Fruit fly (Drosophila melanogaster) whole organism, embryonic: Measurements from ENCODE around the gene Act87E.

Source experiments
- BEAF-32 ChIP-seq: fragments of 200-800 bp; sonication (Bioruptor generic); optimal IDR thresholded peaks from 3 replicates; lab custom pipeline; 2017; ENCODE audit warnings: missing biosample characterization, missing genetic modification characterization, mild to moderate bottlenecking, moderate library complexity, missing genetic modification reagents
- Bgb ChIP-seq: fragments of 200-800 bp; sonication (Bioruptor generic); IDR thresholded peaks from 2 replicates; pipeline ENCODE4 v1.3.6; 2022; ENCODE audit warnings: missing biosample characterization, missing genetic modification characterization; ENCODE audit not compliant: partially characterized antibody
- Blimp-1 ChIP-seq: fragments of 200-800 bp; sonication (Bioruptor generic); optimal IDR thresholded peaks from 3 replicates; lab custom pipeline; 2018; ENCODE audit warnings: missing biosample characterization, missing genetic modification characterization, mild to moderate bottlenecking, moderate library complexity, missing genetic modification reagents
- CG10431 ChIP-seq: fragments of 200-800 bp; sonication (Bioruptor generic); optimal IDR thresholded peaks from 3 replicates; lab custom pipeline; 2018; ENCODE audit warnings: missing biosample characterization, mild to moderate bottlenecking, missing genetic modification characterization
- CG12104 ChIP-seq: fragments of 200-800 bp; sonication (Bioruptor generic); optimal IDR thresholded peaks from 3 replicates; lab custom pipeline; 2016; ENCODE audit warnings: missing biosample characterization, missing genetic modification characterization
- CG12236 ChIP-seq: fragments of 200-800 bp; sonication (Bioruptor generic); optimal IDR thresholded peaks from 2 replicates; lab custom pipeline; 2016; ENCODE audit warnings: missing biosample characterization, missing genetic modification characterization
- CG12299 ChIP-seq: fragments of 200-800 bp; sonication (Bioruptor generic); optimal IDR thresholded peaks from 2 replicates; lab custom pipeline; 2018; ENCODE audit warnings: missing biosample characterization, mild to moderate bottlenecking, missing genetic modification characterization
- CG13424 ChIP-seq: fragments of 200-800 bp; sonication (Bioruptor generic); optimal IDR thresholded peaks from 2 replicates; lab custom pipeline; 2019; ENCODE audit warnings: missing biosample characterization, mild to moderate bottlenecking, missing genetic modification characterization, moderate library complexity
- CG14014 ChIP-seq: fragments of 200-800 bp; sonication (Bioruptor generic); IDR thresholded peaks from 2 replicates; pipeline ENCODE4 v1.3.6; 2022; ENCODE audit warnings: missing biosample characterization, missing genetic modification characterization
- CG15011 ChIP-seq: fragments of 200-800 bp; sonication (Bioruptor generic); optimal IDR thresholded peaks from 3 replicates; lab custom pipeline; 2018; ENCODE audit warnings: missing biosample characterization, mild to moderate bottlenecking, missing genetic modification characterization
- CG2889 ChIP-seq: fragments of 200-800 bp; sonication (Bioruptor generic); IDR thresholded peaks from 3 replicates; pipeline ENCODE4 v1.3.6; 2022; ENCODE audit warnings: missing biosample characterization, missing genetic modification characterization
- CG30403 ChIP-seq: fragments of 200-800 bp; sonication (Bioruptor generic); optimal IDR thresholded peaks from 3 replicates; lab custom pipeline; 2016; ENCODE audit warnings: missing biosample characterization, missing genetic modification characterization
- CG31224 ChIP-seq: fragments of 200-800 bp; sonication (Bioruptor generic); IDR thresholded peaks from 2 replicates; pipeline ENCODE4 v1.3.6; 2022; ENCODE audit warnings: missing biosample characterization, missing genetic modification characterization
- CG31441 ChIP-seq: fragments of 200-800 bp; sonication (Bioruptor generic); IDR thresholded peaks from 2 replicates; pipeline ENCODE4 v1.3.6; 2022; ENCODE audit warnings: missing biosample characterization, missing genetic modification characterization
- CG33213 ChIP-seq: fragments of 200-800 bp; sonication (Bioruptor generic); optimal IDR thresholded peaks from 3 replicates; lab custom pipeline; 2016; ENCODE audit warnings: missing biosample characterization, missing genetic modification characterization
- CG6654 ChIP-seq: fragments of 200-800 bp; sonication (Bioruptor generic); optimal IDR thresholded peaks from 2 replicates; lab custom pipeline; 2017; ENCODE audit warnings: missing biosample characterization, mild to moderate bottlenecking, missing genetic modification characterization
- CG6765 ChIP-seq: fragments of 200-800 bp; sonication (Bioruptor generic); optimal IDR thresholded peaks from 3 replicates; lab custom pipeline; 2017; ENCODE audit warnings: missing biosample characterization, mild to moderate bottlenecking, missing genetic modification characterization
- CG8089 ChIP-seq: fragments of 200-800 bp; sonication (Bioruptor generic); optimal IDR thresholded peaks from 3 replicates; lab custom pipeline; 2016; ENCODE audit warnings: missing biosample characterization, missing genetic modification characterization
- CG8359 ChIP-seq: fragments of 200-800 bp; sonication (Bioruptor generic); optimal IDR thresholded peaks from 2 replicates; lab custom pipeline; 2017; ENCODE audit warnings: missing biosample characterization, mild to moderate bottlenecking, missing genetic modification characterization, borderline replicate concordance
- CG9797 ChIP-seq: fragments of 200-800 bp; sonication (Bioruptor generic); optimal IDR thresholded peaks from 3 replicates; lab custom pipeline; 2018; ENCODE audit warnings: missing biosample characterization, mild to moderate bottlenecking, missing genetic modification characterization
- CG9876 ChIP-seq: fragments of 200-800 bp; sonication (Bioruptor generic); optimal IDR thresholded peaks from 2 replicates; lab custom pipeline; 2016; ENCODE audit warnings: missing biosample characterization, missing genetic modification characterization
- Hand ChIP-seq: fragments of 200-800 bp; sonication (Bioruptor generic); optimal IDR thresholded peaks from 2 replicates; lab custom pipeline; 2017; ENCODE audit warnings: mild to moderate bottlenecking, missing biosample characterization, missing genetic modification reagents, missing genetic modification characterization
- Hey ChIP-seq: fragments of 200-800 bp; sonication (Bioruptor generic); optimal IDR thresholded peaks from 3 replicates; lab custom pipeline; 2018; ENCODE audit warnings: missing biosample characterization, mild to moderate bottlenecking, missing genetic modification characterization
- Hr39 ChIP-seq: fragments of >200 bp; optimal IDR thresholded peaks from 2 replicates; lab custom pipeline; 2017
- Med ChIP-seq: fragments of 200-800 bp; sonication (Bioruptor generic); peaks from one replicate; lab custom pipeline; 2016; ENCODE audit warnings: missing biosample characterization, missing genetic modification characterization, mild to moderate bottlenecking, inconsistent platforms, moderate library complexity
- NFAT ChIP-seq: fragments of 200-800 bp; sonication (Bioruptor generic); IDR thresholded peaks from 2 replicates; pipeline ENCODE4 v1.3.6; 2022; ENCODE audit warnings: missing biosample characterization, missing genetic modification characterization
- Nf-YB ChIP-seq: fragments of 200-800 bp; sonication (Bioruptor generic); optimal IDR thresholded peaks from 3 replicates; lab custom pipeline; 2019; ENCODE audit warnings: missing biosample characterization, mild to moderate bottlenecking, missing genetic modification characterization, moderate library complexity
- Oli ChIP-seq: fragments of 200-800 bp; sonication (Bioruptor generic); optimal IDR thresholded peaks from 2 replicates; lab custom pipeline; 2018; ENCODE audit warnings: missing biosample characterization, mild to moderate bottlenecking, missing genetic modification characterization, moderate library complexity
- PHDP ChIP-seq: fragments of 200-800 bp; sonication (Bioruptor generic); optimal IDR thresholded peaks from 3 replicates; lab custom pipeline; 2018; ENCODE audit warnings: missing biosample characterization, mild to moderate bottlenecking, missing genetic modification characterization, moderate library complexity
- Spps ChIP-seq: fragments of 200-800 bp; sonication (Bioruptor generic); optimal IDR thresholded peaks from 2 replicates; lab custom pipeline; 2018; ENCODE audit warnings: missing biosample characterization, mild to moderate bottlenecking, missing genetic modification characterization
- aop ChIP-seq: fragments of 200-800 bp; sonication (Bioruptor generic); IDR thresholded peaks from 2 replicates; pipeline ENCODE4 v1.3.6; 2022; ENCODE audit warnings: missing biosample characterization, missing genetic modification characterization
- ash1 ChIP-seq: fragments of 200-800 bp; sonication (Bioruptor generic); optimal IDR thresholded peaks from 2 replicates; lab custom pipeline; 2018; ENCODE audit warnings: missing biosample characterization, mild to moderate bottlenecking, missing genetic modification characterization
- bowl ChIP-seq: fragments of 200-800 bp; sonication (Bioruptor generic); IDR thresholded peaks from 2 replicates; pipeline ENCODE4 v1.3.6; 2022; ENCODE audit warnings: missing biosample characterization, missing genetic modification characterization
- corto ChIP-seq: fragments of 200-800 bp; sonication (Bioruptor generic); optimal IDR thresholded peaks from 2 replicates; lab custom pipeline; 2016; ENCODE audit warnings: missing biosample characterization, mild to moderate bottlenecking, missing genetic modification characterization, moderate library complexity
- crp ChIP-seq, 2 experiments: fragments of 200-800 bp; sonication (Bioruptor generic); optimal IDR thresholded peaks; 2 replicates in 1 of 2; 3 replicates in 1 of 2; lab custom pipeline; 2017; ENCODE audit warnings: missing biosample characterization in 2 of 2, missing genetic modification characterization in 2 of 2, mild to moderate bottlenecking in 1 of 2, moderate library complexity in 1 of 2
- dm ChIP-seq: fragments of 200-800 bp; sonication (Bioruptor generic); optimal IDR thresholded peaks from 3 replicates; lab custom pipeline; 2016; ENCODE audit warnings: missing biosample characterization, missing genetic modification characterization
- dmrt99B ChIP-seq: fragments of 200-800 bp; sonication (Bioruptor generic); optimal IDR thresholded peaks from 2 replicates; lab custom pipeline; 2018; ENCODE audit warnings: missing biosample characterization, mild to moderate bottlenecking, missing genetic modification characterization, moderate library complexity
- ftz-f1 ChIP-seq: fragments of 200-800 bp; sonication (Bioruptor generic); optimal IDR thresholded peaks from 2 replicates; lab custom pipeline; 2016; ENCODE audit warnings: missing biosample characterization, missing genetic modification characterization
- fu2 ChIP-seq: fragments of 200-800 bp; sonication (Bioruptor generic); optimal IDR thresholded peaks from 2 replicates; lab custom pipeline; 2016; ENCODE audit warnings: missing biosample characterization, missing genetic modification characterization
- hth ChIP-seq: fragments of >200 bp; optimal IDR thresholded peaks from 2 replicates; lab custom pipeline; 2017; ENCODE audit warnings: inconsistent platforms
- lab ChIP-seq: fragments of 200-800 bp; sonication (Bioruptor generic); optimal IDR thresholded peaks from 3 replicates; lab custom pipeline; 2017; ENCODE audit warnings: missing biosample characterization, missing genetic modification characterization, mild to moderate bottlenecking, moderate library complexity, missing genetic modification reagents
- odd ChIP-seq: fragments of 200-800 bp; sonication (Bioruptor generic); optimal IDR thresholded peaks from 2 replicates; lab custom pipeline; 2017; ENCODE audit warnings: missing biosample characterization, mild to moderate bottlenecking, missing genetic modification characterization
- pan ChIP-seq, 4 experiments: fragments of >200 bp in 3 of 4; fragments of 200-800 bp in 1 of 4; sonication (Bioruptor generic) in 1 of 4; optimal IDR thresholded peaks in 3 of 4; IDR thresholded peaks in 1 of 4; 2 replicates each; pipeline versions ENCODE4 v1.3.6 to Lab custom; 2017 to 2022; ENCODE audit warnings: missing biosample characterization in 2 of 4, missing genetic modification characterization in 2 of 4, mixed read lengths in 1 of 4
- ranshi ChIP-seq: fragments of 200-800 bp; sonication (Bioruptor generic); IDR thresholded peaks from 2 replicates; pipeline ENCODE4 v1.3.6; 2022; ENCODE audit warnings: missing biosample characterization, missing genetic modification characterization
- salm ChIP-seq: fragments of 200-800 bp; sonication (Bioruptor generic); optimal IDR thresholded peaks from 2 replicates; lab custom pipeline; 2018; ENCODE audit warnings: missing biosample characterization, mild to moderate bottlenecking, missing genetic modification characterization
- ssp ChIP-seq: fragments of 200-800 bp; sonication (Bioruptor generic); IDR thresholded peaks from 2 replicates; pipeline ENCODE4 v1.3.6; 2022; ENCODE audit warnings: missing biosample characterization, missing genetic modification characterization
- tio ChIP-seq: fragments of 200-800 bp; sonication (Bioruptor generic); optimal IDR thresholded peaks from 2 replicates; lab custom pipeline; 2017; ENCODE audit warnings: missing biosample characterization, missing genetic modification characterization, inconsistent platforms
- trem ChIP-seq: fragments of 200-800 bp; optimal IDR thresholded peaks from 3 replicates; lab custom pipeline; 2019; ENCODE audit warnings: missing biosample characterization, mild to moderate bottlenecking, missing genetic modification characterization, moderate library complexity
- twi ChIP-seq: fragments of 200-800 bp; optimal IDR thresholded peaks from 2 replicates; lab custom pipeline; 2019; ENCODE audit warnings: missing biosample characterization, mild to moderate bottlenecking, missing genetic modification characterization, moderate library complexity
- wdn ChIP-seq: fragments of 200-800 bp; sonication (Bioruptor generic); IDR thresholded peaks from 2 replicates; pipeline ENCODE4 v1.3.6; 2022; ENCODE audit warnings: missing biosample characterization, missing genetic modification characterization
- zen2 ChIP-seq: fragments of 200-800 bp; sonication (Bioruptor generic); IDR thresholded peaks from 3 replicates; pipeline ENCODE4 v1.3.6; 2022; ENCODE audit warnings: missing biosample characterization, missing genetic modification characterization; ENCODE audit not compliant: partially characterized antibody

Act87E gene

DNA sequence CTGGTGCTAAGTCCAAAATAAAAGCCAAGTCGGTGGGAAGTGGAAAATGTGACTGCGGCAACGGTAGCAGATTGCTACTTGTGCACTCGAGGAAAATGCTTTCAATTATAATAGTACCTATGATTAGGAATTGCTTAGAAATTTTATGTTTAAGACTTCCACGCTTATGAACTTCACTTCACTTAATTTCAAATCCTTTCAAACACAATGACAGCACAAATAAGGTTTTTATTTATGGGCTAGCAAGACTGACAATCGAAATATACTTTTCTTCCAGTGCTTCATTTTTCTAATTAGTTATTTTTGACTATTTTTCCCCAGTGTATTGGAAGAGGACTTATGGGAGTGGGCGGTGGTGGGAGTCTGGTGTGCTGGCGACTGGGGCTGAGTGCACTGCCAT is 22.6 kb downstream of the Act87E start (continued):
- no peak for TF ChIP-seq CG12236 (GFP tag; lab: Kevin White, UChicago)
- TF ChIP-seq ssp, result no peak
- TF ChIP-seq fu2, result no peak
- no peak for TF ChIP-seq CG12104
- TF ChIP-seq Hand (GFP tag; lab: Kevin White, UChicago), result no peak
- no peak for TF ChIP-seq CG6765 (GFP tag; lab: Kevin White, UChicago)
- no peak for TF ChIP-seq CG10431 (GFP tag; lab: Kevin White, UChicago)
- TF ChIP-seq CG31441 (GFP tag; lab: Robert Waterston, UW), result peak; percentile 49
- no peak for TF ChIP-seq CG15011 (GFP tag; lab: Kevin White, UChicago)
- TF ChIP-seq trem (tag; lab: Kevin White, UChicago), result peak; percentile 29
- TF ChIP-seq zen2 (GFP tag; lab: Robert Waterston, UW), result no peak
- no peak for TF ChIP-seq crp (GFP tag; optimal IDR thresholded peaks at IDR 0.05; lab: Kevin White, UChicago)
- TF ChIP-seq aop (GFP tag; lab: Robert Waterston, UW), result no peak
- no peak for TF ChIP-seq dm
- peak; percentile 9 for TF ChIP-seq Med (GFP tag; lab: Kevin White, UChicago)
- no peak for TF ChIP-seq CG6654 (GFP tag; lab: Kevin White, UChicago)
- no peak for TF ChIP-seq BEAF-32 (GFP tag; lab: Kevin White, UChicago)
- TF ChIP-seq hth (lab: Kevin White, UChicago), result no peak
- TF ChIP-seq CG8089 (GFP tag; lab: Kevin White, UChicago), result no peak
- TF ChIP-seq Blimp-1 (GFP tag; lab: Kevin White, UChicago), result peak; percentile 75
- TF ChIP-seq CG13424 (tag; lab: Kevin White, UChicago), result peak; percentile 46
- TF ChIP-seq Bgb, result no peak
- TF ChIP-seq CG30403 (GFP tag; lab: Kevin White, UChicago), result peak; percentile 1
- TF ChIP-seq CG33213 (GFP tag; lab: Kevin White, UChicago), result no peak
- no peak for TF ChIP-seq lab (GFP tag; lab: Kevin White, UChicago)
- no peak for TF ChIP-seq corto (GFP tag; lab: Kevin White, UChicago)
- TF ChIP-seq CG8359 (GFP tag; lab: Kevin White, UChicago), result peak; percentile 22
- peak; percentile 13 for TF ChIP-seq tio (GFP tag; lab: Kevin White, UChicago)
- TF ChIP-seq ranshi, result no peak
- TF ChIP-seq CG2889 (GFP tag; lab: Robert Waterston, UW), result no peak
- no peak for TF ChIP-seq Hr39 (lab: Kevin White, UChicago)
- no peak for TF ChIP-seq wdn
- no peak for TF ChIP-seq twi (tag; lab: Kevin White, UChicago)
- no peak for TF ChIP-seq CG12299
- no peak for TF ChIP-seq ftz-f1 (GFP tag; lab: Kevin White, UChicago)
- no peak for TF ChIP-seq bowl (GFP tag; lab: Robert Waterston, UW)
- TF ChIP-seq CG9797, result no peak
- no peak for TF ChIP-seq CG9876 (GFP tag; lab: Kevin White, UChicago)
- no peak for TF ChIP-seq NFAT (GFP tag; lab: Robert Waterston, UW)
- no peak for TF ChIP-seq pan (optimal IDR thresholded peaks at IDR 0.05; lab: Kevin White, UChicago)
- TF ChIP-seq pan (GFP tag; optimal IDR thresholded peaks at IDR 0.05 in 1 of 2, IDR thresholded peaks at IDR 0.05 in 1 of 2), result no peak
- TF ChIP-seq CG31224 (GFP tag; lab: Robert Waterston, UW), result no peak
- TF ChIP-seq PHDP (tag; lab: Kevin White, UChicago), result peak; percentile 32
- TF ChIP-seq Hey (tag; lab: Kevin White, UChicago), result no peak
- TF ChIP-seq odd (GFP tag; lab: Kevin White, UChicago), result no peak
- TF ChIP-seq ash1 (GFP tag; lab: Kevin White, UChicago), result no peak
- no peak for TF ChIP-seq Nf-YB
- no peak for TF ChIP-seq salm (tag; lab: Kevin White, UChicago)
- TF ChIP-seq Spps (tag; lab: Kevin White, UChicago), result peak; percentile 38
- peak; percentile 54 for TF ChIP-seq Oli (tag; lab: Kevin White, UChicago)
- no peak for TF ChIP-seq CG14014 (GFP tag; lab: Robert Waterston, UW)
- TF ChIP-seq dmrt99B (tag; lab: Kevin White, UChicago), result peak; percentile 62
